Worm (Caenorhabditis elegans): ENCODE results near the gene mrpl-28.

- no peak for TF ChIP-seq nhr-237 (tag; optimal IDR thresholded peaks at IDR 0.05)
- no peak for TF ChIP-seq ama-1 (optimal IDR thresholded peaks at IDR 0.05)
- TF ChIP-seq gmeb-1 (tag; optimal IDR thresholded peaks at IDR 0.05), result no peak
- TF ChIP-seq zag-1 (tag; optimal IDR thresholded peaks at IDR 0.05), result no peak
- no peak for TF ChIP-seq alr-1 (tag; optimal IDR thresholded peaks at IDR 0.05)
- no peak for TF ChIP-seq snpc-4 (tag; optimal IDR thresholded peaks at IDR 0.05)
- TF ChIP-seq ZK546.5 (tag; optimal IDR thresholded peaks at IDR 0.05), result no peak
- no peak for TF ChIP-seq ztf-11 (tag; optimal IDR thresholded peaks at IDR 0.05)
- TF ChIP-seq ceh-16 (tag; optimal IDR thresholded peaks at IDR 0.05), result no peak
- TF ChIP-seq skn-1 (tag; optimal IDR thresholded peaks at IDR 0.05), result no peak
- no peak for TF ChIP-seq blmp-1 (tag; optimal IDR thresholded peaks at IDR 0.05; ENCODE audit: insufficient read depth)
Observed at ce11 chrII:196685-197084, 40.9 kb upstream of the mrpl-28 start, which contains the start of gene chs-2.

All from whole organism, L2 larva.